Worm (Caenorhabditis elegans) whole organism, L4 larva: Measurements from ENCODE around the gene srsx-26.

Experiments
- F37D6.2 ChIP-seq: sonication (generic microtip); optimal IDR thresholded peaks from 2 replicates; lab custom pipeline; 2016; ENCODE audit warnings: mild to moderate bottlenecking, missing genetic modification characterization, missing compliant biosample characterization
- F49E8.2 ChIP-seq: sonication (generic microtip); optimal IDR thresholded peaks from 2 replicates; lab custom pipeline; 2016; ENCODE audit warnings: missing compliant biosample characterization, mild to moderate bottlenecking, missing genetic modification characterization, borderline replicate concordance
- Y5F2A.4 ChIP-seq: fragments of 200-800 bp; sonication (Bioruptor generic); optimal IDR thresholded peaks from 2 replicates; lab custom pipeline; 2018; ENCODE audit warnings: mild to moderate bottlenecking, missing genetic modification characterization, missing compliant biosample characterization
- ZK546.5 ChIP-seq, 2 experiments: sonication (generic microtip); optimal IDR thresholded peaks; 2 replicates each; lab custom pipeline; 2017; ENCODE audit warnings: missing biosample characterization in 2 of 2, missing genetic modification characterization in 2 of 2
- aha-1 ChIP-seq: fragments of 150-350 bp; peaks from one replicate; lab custom pipeline; 2014; ENCODE audit warnings: missing biosample characterization, missing genetic modification characterization
- ama-1 ChIP-seq: fragments of 150-350 bp; optimal IDR thresholded peaks from 2 replicates; lab custom pipeline; 2014; ENCODE audit warnings: inconsistent platforms, mixed read lengths
- ceh-32 ChIP-seq: sonication (generic microtip); optimal IDR thresholded peaks from 2 replicates; lab custom pipeline; 2016; ENCODE audit warnings: mild to moderate bottlenecking, missing genetic modification characterization, missing compliant biosample characterization; ENCODE audit not compliant: poor library complexity
- ces-1 ChIP-seq: fragments of 150-350 bp; sonication (generic microtip); optimal IDR thresholded peaks from 4 replicates; lab custom pipeline; 2014; ENCODE audit warnings: missing biosample characterization, missing genetic modification reagents, missing genetic modification characterization
- cey-2 ChIP-seq: sonication (generic microtip); optimal IDR thresholded peaks from 3 replicates; lab custom pipeline; 2017; ENCODE audit warnings: missing genetic modification characterization, mild to moderate bottlenecking, missing compliant biosample characterization, antibody characterized with exemption, borderline replicate concordance; ENCODE audit not compliant: insufficient read depth
- daf-12 ChIP-seq: fragments of 150-350 bp; optimal IDR thresholded peaks from 2 replicates; lab custom pipeline; 2014; ENCODE audit warnings: missing biosample characterization, missing genetic modification reagents, missing genetic modification characterization
- daf-16 ChIP-seq, 3 experiments: sonication (generic microtip); optimal IDR thresholded peaks; 2 replicates each; lab custom pipeline; 2016 to 2017; ENCODE audit warnings: missing genetic modification characterization in 3 of 3, missing genetic modification reagents in 3 of 3, mild to moderate bottlenecking in 2 of 3, missing compliant biosample characterization in 2 of 3, missing biosample characterization in 1 of 3, moderate library complexity in 1 of 3
- daf-19 ChIP-seq: fragments of 200-800 bp; sonication (Bioruptor generic); conservative IDR thresholded peaks from 2 replicates; pipeline ENCODE4 v1.3.6; 2022; ENCODE audit warnings: missing genetic modification characterization, missing compliant biosample characterization
- dmd-8 ChIP-seq: fragments of 200-800 bp; sonication (Bioruptor generic); IDR thresholded peaks from 2 replicates; pipeline ENCODE4 v1.3.6; 2022; ENCODE audit warnings: missing genetic modification characterization, missing compliant biosample characterization
- egl-27 ChIP-seq: sonication (generic microtip); optimal IDR thresholded peaks from 3 replicates; lab custom pipeline; 2017; ENCODE audit warnings: missing biosample characterization, missing genetic modification reagents, missing genetic modification characterization
- hif-1 ChIP-seq, 2 experiments: sonication (generic microtip); optimal IDR thresholded peaks; 2 replicates each; lab custom pipeline; 2016 to 2017; ENCODE audit warnings: missing compliant biosample characterization in 2 of 2, missing genetic modification characterization in 2 of 2, missing genetic modification reagents in 2 of 2, missing genotype in 2 of 2, mild to moderate bottlenecking in 1 of 2
- hlh-11 ChIP-seq: fragments of 200-800 bp; sonication (Bioruptor generic); optimal IDR thresholded peaks from 2 replicates; lab custom pipeline; 2018; ENCODE audit warnings: mild to moderate bottlenecking, missing genetic modification characterization, missing compliant biosample characterization
- hmg-1.1 ChIP-seq: fragments of 200-800 bp; sonication (Bioruptor generic); IDR thresholded peaks from 2 replicates; pipeline ENCODE4 v1.3.6; 2022; ENCODE audit warnings: missing genetic modification reagents, missing genetic modification characterization, missing compliant biosample characterization
- lim-7 ChIP-seq: fragments of 200-800 bp; sonication (Bioruptor generic); IDR thresholded peaks from 2 replicates; pipeline ENCODE4 v1.3.6; 2022; ENCODE audit warnings: missing genetic modification characterization, missing compliant biosample characterization
- lin-1 ChIP-seq: fragments of 200-800 bp; sonication (Bioruptor generic); IDR thresholded peaks from 2 replicates; pipeline ENCODE4 v1.3.6; 2022; ENCODE audit warnings: missing genetic modification reagents, missing genetic modification characterization, missing compliant biosample characterization
- lin-13 ChIP-seq: fragments of 150-350 bp; optimal IDR thresholded peaks from 2 replicates; lab custom pipeline; 2014; ENCODE audit warnings: missing biosample characterization, missing genetic modification reagents, missing genetic modification characterization
- lin-38 ChIP-seq: fragments of 200-800 bp; sonication (Bioruptor generic); IDR thresholded peaks from 2 replicates; pipeline ENCODE4 v1.3.6; 2022; ENCODE audit warnings: missing genetic modification reagents, missing genetic modification characterization, missing compliant biosample characterization
- nhr-11 ChIP-seq: fragments of 150-350 bp; optimal IDR thresholded peaks from 2 replicates; lab custom pipeline; 2014; ENCODE audit warnings: missing biosample characterization, missing genetic modification characterization
- nhr-237 ChIP-seq: sonication (generic microtip); optimal IDR thresholded peaks from 2 replicates; lab custom pipeline; 2017; ENCODE audit warnings: missing biosample characterization, missing genetic modification characterization
- nhr-41 ChIP-seq: fragments of 200-800 bp; sonication (Bioruptor generic); IDR thresholded peaks from 2 replicates; pipeline ENCODE4 v1.3.6; 2022; ENCODE audit warnings: missing genetic modification reagents, missing genetic modification characterization, missing compliant biosample characterization
- pha-4 ChIP-seq, 2 experiments: fragments of 150-350 bp in 1 of 2; fragments of 200-800 bp in 1 of 2; sonication (Bioruptor generic) in 1 of 2; IDR thresholded peaks in 1 of 2; optimal IDR thresholded peaks in 1 of 2; 2 replicates each; pipeline versions ENCODE4 v1.3.6 to Lab custom; 2014 to 2022; ENCODE audit warnings: missing genetic modification characterization in 2 of 2, missing genetic modification reagents in 2 of 2, missing biosample characterization in 1 of 2, missing compliant biosample characterization in 1 of 2
- php-3 ChIP-seq: fragments of 200-800 bp; sonication (Bioruptor generic); IDR thresholded peaks from 2 replicates; pipeline ENCODE4 v1.3.6; 2022; ENCODE audit warnings: missing genetic modification reagents, missing genetic modification characterization, missing compliant biosample characterization
- set-16 ChIP-seq: fragments of 200-800 bp; sonication (Bioruptor generic); IDR thresholded peaks from 2 replicates; pipeline ENCODE4 v1.3.6; 2022; ENCODE audit warnings: missing genetic modification reagents, missing genetic modification characterization, missing compliant biosample characterization
- skn-1 ChIP-seq: fragments of 150-350 bp; optimal IDR thresholded peaks from 2 replicates; lab custom pipeline; 2014; ENCODE audit warnings: missing biosample characterization, missing genetic modification characterization
- snpc-1.2 ChIP-seq: fragments of 200-800 bp; sonication (Bioruptor generic); IDR thresholded peaks from 2 replicates; pipeline ENCODE4 v1.3.6; 2022; ENCODE audit warnings: missing genetic modification reagents, missing genetic modification characterization, missing compliant biosample characterization
- snpc-4 ChIP-seq: fragments of 150-350 bp; optimal IDR thresholded peaks from 2 replicates; lab custom pipeline; 2014; ENCODE audit warnings: missing biosample characterization, missing genetic modification characterization
- spr-1 ChIP-seq: sonication (generic microtip); optimal IDR thresholded peaks from 2 replicates; lab custom pipeline; 2016; ENCODE audit warnings: mild to moderate bottlenecking, missing genetic modification characterization, missing compliant biosample characterization
- spr-3 ChIP-seq: fragments of 200-800 bp; sonication (Bioruptor generic); optimal IDR thresholded peaks from 2 replicates; lab custom pipeline; 2018; ENCODE audit warnings: mild to moderate bottlenecking, missing genetic modification characterization, missing compliant biosample characterization
- tag-97 ChIP-seq: fragments of 200-800 bp; sonication (Bioruptor generic); IDR thresholded peaks from 2 replicates; pipeline ENCODE4 v1.3.6; 2022; ENCODE audit warnings: missing genetic modification characterization, missing compliant biosample characterization
- tra-1 ChIP-seq: fragments of 200-800 bp; sonication (Bioruptor generic); IDR thresholded peaks from 2 replicates; pipeline ENCODE4 v1.3.6; 2022; ENCODE audit warnings: missing genetic modification reagents, missing genetic modification characterization, missing compliant biosample characterization
- unc-62 ChIP-seq, 3 experiments: fragments of 150-350 bp in 1 of 3; sonication (generic microtip); optimal IDR thresholded peaks in 2 of 3; peaks in 1 of 3; 1 replicate in 1 of 3; 2 replicates in 2 of 3; lab custom pipeline; 2014 to 2017; ENCODE audit warnings: missing biosample characterization in 3 of 3, missing genetic modification characterization in 3 of 3, missing genetic modification reagents in 3 of 3, missing genotype in 1 of 3

Gene srsx-26

DNA sequence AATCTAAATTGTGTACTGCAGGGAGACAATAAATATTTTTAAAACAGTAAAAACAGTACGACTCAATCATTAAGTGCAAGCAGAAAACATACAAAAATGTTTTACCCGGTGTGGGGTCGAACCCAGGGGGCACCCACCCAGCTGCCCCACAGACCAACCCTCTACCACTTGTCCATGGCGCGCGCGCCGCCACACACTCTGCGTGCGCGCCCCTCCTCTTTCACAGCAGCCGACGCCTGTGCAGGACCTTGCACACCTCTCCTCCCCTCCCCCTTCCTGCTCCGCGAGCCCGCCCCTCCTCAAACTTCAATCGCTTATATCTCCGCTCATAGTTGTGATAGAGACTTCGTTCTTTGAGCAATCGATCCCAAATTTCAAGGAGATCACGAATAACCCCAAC is 11.8 kb upstream of the srsx-26 start:
- TF ChIP-seq set-16 (GFP tag; lab: Robert Waterston, UW) = peak; percentile 47; the same call in 1 of the 2 replicates
- TF ChIP-seq, all 104 proteins: peak for 1; not testable (repeated sequence) for 103

DNA sequence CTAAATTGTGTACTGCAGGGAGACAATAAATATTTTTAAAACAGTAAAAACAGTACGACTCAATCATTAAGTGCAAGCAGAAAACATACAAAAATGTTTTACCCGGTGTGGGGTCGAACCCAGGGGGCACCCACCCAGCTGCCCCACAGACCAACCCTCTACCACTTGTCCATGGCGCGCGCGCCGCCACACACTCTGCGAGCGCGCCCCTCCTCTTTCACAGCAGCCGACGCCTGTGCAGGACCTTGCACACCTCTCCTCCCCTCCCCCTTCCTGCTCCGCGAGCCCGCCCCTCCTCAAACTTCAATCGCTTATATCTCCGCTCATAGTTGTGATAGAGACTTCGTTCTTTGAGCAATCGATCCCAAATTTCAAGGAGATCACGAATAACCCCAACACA is 9.9 kb upstream of the srsx-26 start:
- peak; percentile 63; the same call in 1 of the 2 replicates for TF ChIP-seq snpc-1.2
- TF ChIP-seq lin-38 = peak; percentile 60
- peak; percentile 63 for TF ChIP-seq set-16 (GFP tag; lab: Robert Waterston, UW)

DNA sequence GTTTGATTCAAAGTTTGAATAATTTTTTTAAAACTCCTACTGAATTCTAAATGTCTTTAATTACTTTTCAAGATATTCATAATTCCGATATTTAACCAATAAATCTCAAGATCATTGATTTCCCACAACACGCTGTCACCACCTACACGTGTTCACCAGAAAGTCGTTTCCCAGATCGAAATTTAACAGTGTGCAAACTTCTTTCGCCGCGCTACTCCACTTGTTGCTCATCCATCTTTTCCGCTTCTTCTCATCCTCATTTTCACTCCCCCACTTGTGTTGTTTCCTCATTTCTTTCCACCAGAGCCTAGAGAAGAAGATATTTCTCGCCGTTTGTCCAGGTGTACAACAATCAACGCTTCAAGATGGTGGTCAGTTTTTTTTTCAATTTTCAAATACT is 2.8 kb upstream of the srsx-26 start, which contains the start of gene C51E3.9:
Gene C51E3.9 (plus strand): TSS at position 301 of the 400 bp plus-strand sequence.
- TF ChIP-seq nhr-237 (tag; lab: Kevin White, UChicago) (no peak), hlh-11 (tag; lab: Kevin White, UChicago) (peak; percentile 5), aha-1 (tag; lab: Kevin White, UChicago) (peak; percentile 11), tra-1 (no peak)

DNA sequence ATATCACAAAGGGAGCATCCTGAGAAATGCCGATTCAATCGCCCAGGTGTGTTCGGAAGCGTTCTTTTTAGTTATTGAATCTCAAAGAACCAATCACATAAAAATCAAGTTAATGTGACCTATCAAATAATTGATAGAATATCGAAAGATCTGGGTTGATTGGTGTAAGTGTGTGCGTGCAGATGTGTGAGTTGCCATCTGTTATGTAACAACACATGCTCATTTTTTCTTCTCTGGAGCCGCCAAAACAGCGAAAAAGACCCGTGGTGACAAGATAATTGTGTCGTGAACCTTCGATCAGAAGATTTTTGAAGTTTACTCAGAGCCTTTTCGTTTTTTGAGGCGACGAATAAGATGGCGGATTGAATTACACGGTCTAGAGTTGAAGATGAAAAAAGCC is 1.7 kb upstream of the srsx-26 start:
- TF ChIP-seq aha-1 (tag; lab: Kevin White, UChicago) (peak; percentile 82), pha-4 (GFP tag; IDR thresholded peaks at IDR 0.05; lab: Robert Waterston, UW) (no peak), pha-4 (tag; optimal IDR thresholded peaks at IDR 0.05; lab: Kevin White, UChicago) (no peak), hif-1 (tag; optimal IDR thresholded peaks at IDR 0.05; lab: Kevin White, UChicago) (peak in 1 of 2 experiments; percentile 78), unc-62 (GFP tag; optimal IDR thresholded peaks at IDR 0.05 in 1 of 2; lab: Kevin White, UChicago) (peak in 1 of 2 experiments; percentile 19), unc-62 (tag; optimal IDR thresholded peaks at IDR 0.05; lab: Kevin White, UChicago) (no peak), F49E8.2 (tag; lab: Kevin White, UChicago) (no peak), daf-19 (no peak), lin-38 (no peak), lin-13 (GFP tag; lab: Kevin White, UChicago) (no peak), nhr-11 (tag; lab: Kevin White, UChicago) (peak; percentile 35), daf-16 (GFP tag; optimal IDR thresholded peaks at IDR 0.05; lab: Kevin White, UChicago) (peak in 1 of 2 experiments; percentile 20), daf-16 (tag; optimal IDR thresholded peaks at IDR 0.05; lab: Kevin White, UChicago) (no peak), spr-3 (GFP tag; lab: Kevin White, UChicago) (no peak)

DNA sequence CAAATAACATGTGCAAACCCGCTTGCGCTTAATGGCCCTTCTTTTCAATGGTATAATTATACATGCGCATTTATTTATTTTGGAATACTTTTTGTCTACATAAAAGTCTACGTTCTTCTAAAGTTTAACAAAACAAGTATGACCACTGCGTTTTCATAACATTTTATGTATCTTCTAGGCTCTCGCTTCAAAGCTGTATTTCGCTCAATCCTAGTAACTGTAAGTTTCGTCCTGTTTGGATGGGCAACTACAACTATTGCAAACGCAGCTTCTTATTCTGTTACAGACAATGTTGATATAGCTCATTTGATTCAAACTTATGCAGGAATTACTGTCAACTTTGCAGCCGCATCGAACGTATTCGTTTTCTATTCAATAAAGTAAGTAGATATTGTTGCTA is 1.3 kb downstream of the srsx-26 start, which contains the start of gene srsx-27:
Gene srsx-27 (plus strand): TSS at position 301 of the 400 bp plus-strand sequence.
- no peak for TF ChIP-seq egl-27 (tag; lab: Kevin White, UChicago)
- no peak for TF ChIP-seq ZK546.5 (tag; optimal IDR thresholded peaks at IDR 0.05; lab: Kevin White, UChicago)
- TF ChIP-seq lin-1 (GFP tag; lab: Robert Waterston, UW) = no peak
- TF ChIP-seq tag-97 (GFP tag; lab: Robert Waterston, UW) = no peak
- no peak for TF ChIP-seq F37D6.2 (tag; lab: Kevin White, UChicago)
- no peak for TF ChIP-seq spr-1 (tag; lab: Kevin White, UChicago)
- no peak for TF ChIP-seq nhr-237 (tag; lab: Kevin White, UChicago)
- no peak for TF ChIP-seq skn-1 (tag; lab: Kevin White, UChicago)
- no peak for TF ChIP-seq ces-1
- no peak for TF ChIP-seq ama-1 (lab: Kevin White, UChicago)
- no peak for TF ChIP-seq daf-12
- no peak for TF ChIP-seq cey-2 (tag; lab: Kevin White, UChicago)
- TF ChIP-seq php-3 (GFP tag; lab: Robert Waterston, UW) = no peak
- no peak for TF ChIP-seq nhr-41 (GFP tag; lab: Robert Waterston, UW)
- TF ChIP-seq hmg-1.1 (GFP tag; lab: Robert Waterston, UW) = no peak
- no peak for TF ChIP-seq snpc-4 (tag; lab: Kevin White, UChicago)
- TF ChIP-seq dmd-8 = no peak
- TF ChIP-seq Y5F2A.4 (GFP tag; lab: Kevin White, UChicago) = no peak
- TF ChIP-seq lim-7 (GFP tag; lab: Robert Waterston, UW) = no peak
- TF ChIP-seq ceh-32 (tag; lab: Kevin White, UChicago) = no peak
- TF ChIP-seq, all 104 proteins: peak for 0
